Worm (Caenorhabditis elegans): ENCODE measurements around the gene F56D5.6.

Gene F56D5.6

DNA sequence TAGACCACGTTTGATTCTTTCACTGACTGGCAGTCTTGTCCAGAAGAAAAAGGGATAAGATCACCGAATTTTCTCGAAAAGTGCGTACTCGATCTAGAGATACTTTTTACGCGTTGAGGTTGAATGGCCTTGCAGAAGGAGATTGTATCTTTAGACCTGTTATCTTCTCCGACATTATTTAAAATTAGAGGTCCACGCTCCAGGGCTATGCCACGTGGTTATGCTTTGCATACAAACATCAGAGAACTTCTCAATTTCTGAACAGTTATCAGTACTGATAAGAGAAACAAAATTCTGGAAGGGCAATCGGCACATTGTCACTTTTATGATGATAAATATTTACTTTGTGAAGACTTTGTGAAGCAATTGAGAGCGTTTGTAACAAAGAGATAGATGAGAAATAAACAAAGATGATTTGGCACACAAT is 40.4 kb downstream of the F56D5.6 start (continued):
- peak; percentile 92 for TF ChIP-seq mxl-3 (GFP tag; optimal IDR thresholded peaks at IDR 0.05)
- peak; percentile 68 for TF ChIP-seq cey-2 (tag; optimal IDR thresholded peaks at IDR 0.05; ENCODE audit: borderline replicate concordance, insufficient read depth)
- TF ChIP-seq egl-43 (GFP tag; IDR thresholded peaks at IDR 0.05), result no peak
- peak; percentile 99 for TF ChIP-seq nhr-28 (tag; optimal IDR thresholded peaks at IDR 0.05)
- TF ChIP-seq aha-1 (tag), result peak; percentile 90
- no peak for TF ChIP-seq ceh-82 (tag; optimal IDR thresholded peaks at IDR 0.05)
- TF ChIP-seq nhr-77 (tag; optimal IDR thresholded peaks at IDR 0.05), result peak; percentile 74
- TF ChIP-seq lin-38 (GFP tag; IDR thresholded peaks at IDR 0.05), result peak; percentile 56
- peak in 1 of 2 experiments; percentile 88 for TF ChIP-seq mdl-1 (tag; optimal IDR thresholded peaks at IDR 0.05)
- TF ChIP-seq mdt-29 (GFP tag; IDR thresholded peaks at IDR 0.05), result peak; percentile 82; the same call in 1 of the 2 replicates
- peak; percentile 86 for TF ChIP-seq nhr-102 (tag; optimal IDR thresholded peaks at IDR 0.05)
- peak; percentile 68 for TF ChIP-seq mep-1 (tag; optimal IDR thresholded peaks at IDR 0.05)
- TF ChIP-seq php-3 (GFP tag; IDR thresholded peaks at IDR 0.05), result peak; percentile 85
- peak; percentile 76 for TF ChIP-seq hlh-30 (tag; optimal IDR thresholded peaks at IDR 0.05; ENCODE audit: insufficient read depth)
- TF ChIP-seq spr-1 (tag; optimal IDR thresholded peaks at IDR 0.05), result peak; percentile 0
- TF ChIP-seq madf-9 (GFP tag; conservative IDR thresholded peaks at IDR 0.05), result 0 out of 2 replicates have a peak, but pooled peaks have one; percentile 48
- TF ChIP-seq dve-1 (tag; optimal IDR thresholded peaks at IDR 0.05; ENCODE audit: insufficient read depth), result peak; percentile 96
- peak; percentile 15 for TF ChIP-seq nhr-11 (tag; optimal IDR thresholded peaks at IDR 0.05)
- TF ChIP-seq gei-8 (GFP tag; optimal IDR thresholded peaks at IDR 0.05), result peak; percentile 67
- TF ChIP-seq ceh-20 (GFP tag; IDR thresholded peaks at IDR 0.05), result peak; percentile 9; the same call in 1 of the 2 replicates
- peak; percentile 6 for TF ChIP-seq jun-1 (tag; optimal IDR thresholded peaks at IDR 0.05)
- peak; percentile 60 for TF ChIP-seq nhr-6 (tag; optimal IDR thresholded peaks at IDR 0.05)
- TF ChIP-seq pha-4 (GFP tag; IDR thresholded peaks at IDR 0.05), result peak; percentile 59
- TF ChIP-seq pha-4 (tag; optimal IDR thresholded peaks at IDR 0.05), result peak; percentile 78
- TF ChIP-seq lsy-2 (tag; optimal IDR thresholded peaks at IDR 0.05), result peak in 1 of 2 experiments; percentile 69

ce11 chrIV:9443940-9444339 is 42.2 kb downstream of the F56D5.6 start, which contains the start of gene F38E11.9:
F38E11.9 (minus strand) TSS chrIV:9444040.
- TF ChIP-seq ceh-44 (GFP tag; IDR thresholded peaks at IDR 0.05) (no peak), unc-62 (GFP tag; optimal IDR thresholded peaks at IDR 0.05 in 1 of 2) (no peak), unc-62 (tag; optimal IDR thresholded peaks at IDR 0.05) (no peak), zfp-3 (GFP tag; conservative IDR thresholded peaks at IDR 0.05) (no peak), madf-5 (GFP tag; IDR thresholded peaks at IDR 0.05) (no peak), spr-1 (tag; optimal IDR thresholded peaks at IDR 0.05) (no peak), nhr-48 (tag; optimal IDR thresholded peaks at IDR 0.05) (no peak), F26F4.8 (GFP tag; conservative IDR thresholded peaks at IDR 0.05) (no peak), mdt-29 (GFP tag; IDR thresholded peaks at IDR 0.05) (no peak), mxl-3 (GFP tag; optimal IDR thresholded peaks at IDR 0.05) (no peak), skn-1 (tag; optimal IDR thresholded peaks at IDR 0.05) (no peak), mep-1 (tag; optimal IDR thresholded peaks at IDR 0.05) (no peak), nhr-41 (GFP tag; IDR thresholded peaks at IDR 0.05) (no peak), nhr-237 (tag; optimal IDR thresholded peaks at IDR 0.05) (no peak), hlh-30 (tag; optimal IDR thresholded peaks at IDR 0.05; ENCODE audit: insufficient read depth) (no peak), aly-2 (tag; optimal IDR thresholded peaks at IDR 0.05) (no peak), snpc-4 (tag; optimal IDR thresholded peaks at IDR 0.05) (no peak), ZK337.2 (GFP tag; IDR thresholded peaks at IDR 0.05) (no peak), ama-1 (optimal IDR thresholded peaks at IDR 0.05) (no peak), R02D3.7 (tag; optimal IDR thresholded peaks at IDR 0.05) (no peak)
